Worm (Caenorhabditis elegans) whole organism, midembryonic: ENCODE measurements around the gene nhr-256.

Experiments used
- T22C8.4 ChIP-seq: fragments of 200-800 bp; sonication (Bioruptor generic); IDR thresholded peaks from 2 replicates; pipeline ENCODE4 v1.3.6; 2022; ENCODE audit warnings: missing genetic modification characterization, missing compliant biosample characterization
- cog-1 ChIP-seq: sonication (generic microtip); optimal IDR thresholded peaks from 2 replicates; lab custom pipeline; 2016; ENCODE audit warnings: missing genetic modification characterization, missing compliant biosample characterization
- flt-1 ChIP-seq: fragments of 200-800 bp; sonication (Bioruptor generic); IDR thresholded peaks from 2 replicates; pipeline ENCODE4 v1.3.6; 2022; ENCODE audit warnings: missing genetic modification characterization, missing compliant biosample characterization
- klf-2 ChIP-seq: fragments of 200-800 bp; sonication (Bioruptor generic); conservative IDR thresholded peaks from 2 replicates; pipeline ENCODE4 v1.3.6; 2022; ENCODE audit warnings: missing genetic modification reagents, missing genetic modification characterization, missing compliant biosample characterization
- med-1 ChIP-seq: sonication (generic microtip); optimal IDR thresholded peaks from 2 replicates; lab custom pipeline; 2017; ENCODE audit warnings: missing genetic modification characterization, mild to moderate bottlenecking, missing compliant biosample characterization, antibody characterized with exemption, missing genetic modification reagents; ENCODE audit not compliant: insufficient read depth
- ref-1 ChIP-seq: fragments of 200-800 bp; sonication (Bioruptor generic); conservative IDR thresholded peaks from 2 replicates; pipeline ENCODE4 v1.3.6; 2022; ENCODE audit warnings: missing genetic modification reagents, missing genetic modification characterization, missing compliant biosample characterization
- tab-1 ChIP-seq: fragments of 200-800 bp; sonication (Bioruptor generic); IDR thresholded peaks from 2 replicates; pipeline ENCODE4 v1.3.6; 2022; ENCODE audit warnings: missing genetic modification characterization, missing compliant biosample characterization
- ztf-23 ChIP-seq: fragments of 200-800 bp; sonication (Bioruptor generic); IDR thresholded peaks from 2 replicates; pipeline ENCODE4 v1.3.6; 2022; ENCODE audit warnings: missing genetic modification reagents, missing genetic modification characterization, missing compliant biosample characterization
- ztf-29 ChIP-seq: fragments of 200-800 bp; sonication (Bioruptor generic); IDR thresholded peaks from 2 replicates; pipeline ENCODE4 v1.3.6; 2022; ENCODE audit warnings: missing genetic modification reagents, missing genetic modification characterization, missing compliant biosample characterization

nhr-256 gene

DNA sequence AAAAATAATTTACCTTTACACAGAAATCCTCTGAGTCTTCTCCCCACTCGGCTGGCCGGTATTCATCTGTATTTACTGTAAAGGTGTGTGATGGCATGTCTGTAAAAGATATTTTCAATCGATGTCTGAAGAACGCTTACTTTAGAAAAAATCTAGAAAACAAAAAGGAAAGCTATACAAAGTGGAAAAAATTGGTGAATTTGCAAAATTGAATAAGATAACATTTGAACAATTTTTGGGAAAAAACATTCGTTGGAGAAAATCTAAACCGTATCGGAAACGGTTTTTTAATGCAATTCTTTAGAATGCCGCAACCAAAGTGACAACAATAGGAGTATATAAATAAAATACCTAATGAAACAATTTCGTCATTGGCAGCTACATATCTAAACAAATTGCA lies 38.4 kb downstream of the nhr-256 start, which contains the start of gene F36H9.5:
Gene F36H9.5, minus strand, starts transcription at position 101 of the 400 bp plus-strand sequence.
- no peak for TF ChIP-seq ref-1 (GFP tag; lab: Robert Waterston, UW)
- TF ChIP-seq klf-2 (GFP tag; lab: Robert Waterston, UW) = no peak
- TF ChIP-seq tab-1 = no peak
- no peak for TF ChIP-seq ztf-29
- no peak for TF ChIP-seq ztf-23 (GFP tag; lab: Robert Waterston, UW)
- no peak for TF ChIP-seq med-1 (GFP tag; lab: Kevin White, UChicago)
- no peak for TF ChIP-seq T22C8.4 (GFP tag; lab: Robert Waterston, UW)
- no peak for TF ChIP-seq cog-1 (tag; lab: Kevin White, UChicago)
- TF ChIP-seq flt-1 (GFP tag; lab: Robert Waterston, UW) = no peak

DNA sequence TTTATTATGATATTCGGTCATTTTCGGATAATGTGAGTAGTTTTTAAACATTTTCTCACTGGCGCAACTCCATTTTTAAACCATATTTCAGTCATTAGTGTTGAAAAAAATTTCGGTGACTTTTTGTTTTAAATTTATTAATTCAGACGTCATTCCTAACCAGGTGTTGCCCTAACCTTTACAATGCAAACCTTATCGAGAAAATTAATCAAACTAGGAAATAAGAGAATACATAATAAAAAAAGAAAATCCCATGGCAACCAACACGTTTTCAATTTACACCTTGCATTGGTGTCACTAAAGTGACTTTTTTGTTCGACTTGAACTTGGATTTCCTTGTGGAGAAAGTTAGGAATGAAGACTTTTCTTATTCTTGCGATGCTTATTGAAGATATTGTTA lies 44.6 kb downstream of the nhr-256 start, which contains the start of gene F36H9.2:
Gene F36H9.2, plus strand, starts transcription at position 301 of the 400 bp plus-strand sequence.
- no peak for TF ChIP-seq T22C8.4 (GFP tag; lab: Robert Waterston, UW)

DNA sequence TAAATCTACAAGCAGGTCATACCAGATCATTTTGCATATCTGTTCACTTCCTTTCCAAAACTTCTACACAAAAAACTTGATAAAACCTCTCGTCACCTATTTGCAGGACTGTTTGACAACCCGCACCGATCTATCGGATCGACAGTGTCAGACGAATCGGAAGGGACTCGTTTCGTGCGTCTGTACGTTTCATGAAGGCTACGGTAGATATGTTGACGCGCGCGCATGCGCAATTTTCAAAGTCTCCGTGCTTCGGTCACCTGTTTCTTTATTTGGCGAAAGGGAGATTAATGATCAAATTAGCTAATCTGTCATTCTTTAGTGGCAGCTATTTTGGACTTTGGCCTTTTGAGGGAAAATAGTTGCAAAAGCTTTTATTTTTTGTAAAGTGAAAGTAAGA lies 45.9 kb downstream of the nhr-256 start:
- TF ChIP-seq tab-1 = no peak
- TF ChIP-seq cog-1 (tag; lab: Kevin White, UChicago) = no peak

DNA sequence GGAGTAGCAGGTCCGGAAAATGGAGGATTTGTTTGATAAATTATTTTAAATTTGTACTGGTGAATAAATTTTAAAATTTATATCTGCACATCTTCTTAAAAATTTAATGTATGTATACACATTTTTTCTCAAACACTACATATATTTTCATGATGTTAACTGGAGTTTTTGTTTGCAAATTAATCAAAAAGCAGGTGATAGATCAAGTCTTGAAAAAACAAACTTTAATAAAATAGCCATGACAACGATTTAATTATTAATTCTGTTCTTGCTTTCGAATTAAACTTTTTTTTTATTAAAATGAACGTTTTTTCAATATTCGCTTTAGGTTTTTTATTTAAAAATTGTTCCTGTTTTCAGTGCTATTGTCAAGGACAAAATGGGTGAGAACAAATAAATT lies 50.6 kb downstream of the nhr-256 start, which contains the start of gene F36H9.1:
Gene F36H9.1, plus strand, starts transcription at position 301 of the 400 bp plus-strand sequence.
- TF ChIP-seq ref-1 (GFP tag; lab: Robert Waterston, UW) = no peak
- no peak for TF ChIP-seq T22C8.4 (GFP tag; lab: Robert Waterston, UW)
- no peak for TF ChIP-seq ztf-23 (GFP tag; lab: Robert Waterston, UW)
- TF ChIP-seq cog-1 (tag; lab: Kevin White, UChicago) = no peak
- no peak for TF ChIP-seq flt-1 (GFP tag; lab: Robert Waterston, UW)
- no peak for TF ChIP-seq klf-2 (GFP tag; lab: Robert Waterston, UW)
- no peak for TF ChIP-seq ztf-29
- no peak for TF ChIP-seq med-1 (GFP tag; lab: Kevin White, UChicago)
- TF ChIP-seq tab-1 = no peak
